Worm (Caenorhabditis elegans) whole organism, L4/young adult: ENCODE results near the gene F17H10.4.

Source experiments
- W03F9.2 ChIP-seq: fragments of 150-350 bp; optimal IDR thresholded peaks from 2 replicates; lab custom pipeline; 2014; ENCODE audit warnings: missing biosample characterization, missing genetic modification characterization
- dao-5 ChIP-seq: sonication (generic microtip); optimal IDR thresholded peaks from 2 replicates; lab custom pipeline; 2016; ENCODE audit warnings: missing genotype, missing genetic modification characterization, moderate library complexity, missing compliant biosample characterization
- him-1 ChIP-seq: sonication (generic microtip); optimal IDR thresholded peaks from 2 replicates; lab custom pipeline; 2016; ENCODE audit warnings: missing genotype, missing genetic modification reagents, missing genetic modification characterization, missing compliant biosample characterization

DNA sequence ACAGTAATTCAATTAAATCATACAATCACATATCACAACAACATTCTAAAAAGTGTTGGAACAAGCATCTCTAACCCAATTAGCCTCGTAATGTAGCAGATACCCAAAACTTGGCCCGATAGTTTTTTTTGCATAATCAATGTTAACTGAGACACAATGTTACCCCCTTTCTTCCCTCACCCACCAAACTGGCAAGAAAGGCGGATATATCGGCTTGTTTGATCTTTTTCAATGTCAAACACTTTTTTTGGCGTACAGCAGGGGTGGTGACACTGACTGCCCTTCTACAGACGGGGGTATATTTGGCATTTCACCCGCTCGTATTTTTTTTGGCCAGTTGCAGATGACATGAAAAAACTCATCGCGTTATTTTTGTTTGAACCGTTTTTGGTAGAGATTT, 16.3 kb downstream of the F17H10.4 start:
- TF ChIP-seq him-1 (tag; lab: Kevin White, UChicago): no peak
- TF ChIP-seq dao-5: no peak
- no peak for TF ChIP-seq W03F9.2 (tag; lab: Kevin White, UChicago)
